Fruit fly (Drosophila melanogaster): Measurements from ENCODE around the gene CG12268.

dm6 chr3R:23962781-23963222 lies 14.6 kb upstream of the CG12268 start, which contains the start of gene CG31140:
- TF ChIP-seq Smox (GFP tag; optimal IDR thresholded peaks at IDR 0.05): no peak
- no peak for TF ChIP-seq salr (GFP tag; optimal IDR thresholded peaks at IDR 0.05)
